Fruit fly (Drosophila melanogaster): ENCODE measurements around the gene Atxn7.

Atxn7 gene

dm6 chr2L:2394872-2395271 is 19.2 kb downstream of the Atxn7 start (continued):
- TF ChIP-seq CG6765 (GFP tag; optimal IDR thresholded peaks at IDR 0.05) (no peak), tll (GFP tag; optimal IDR thresholded peaks at IDR 0.05) (no peak), Atf6 (GFP tag; IDR thresholded peaks at IDR 0.05) (no peak), CG18619 (GFP tag; optimal IDR thresholded peaks at IDR 0.05) (no peak), CG16779 (GFP tag; IDR thresholded peaks at IDR 0.05) (no peak), fu2 (GFP tag; optimal IDR thresholded peaks at IDR 0.05) (no peak), dmrt99B (tag; optimal IDR thresholded peaks at IDR 0.05) (peak; percentile 38), da (GFP tag; optimal IDR thresholded peaks at IDR 0.05) (no peak), E2f2 (GFP tag; IDR thresholded peaks at IDR 0.05) (no peak), Elba2 (GFP tag; optimal IDR thresholded peaks at IDR 0.05) (no peak), HHEX (GFP tag; optimal IDR thresholded peaks at IDR 0.05) (no peak), Ssrp (tag; optimal IDR thresholded peaks at IDR 0.05) (no peak), p53 (GFP tag; optimal IDR thresholded peaks at IDR 0.05) (no peak), CG6689 (GFP tag; IDR thresholded peaks at IDR 0.05) (0 out of 2 replicates have a peak, but pooled peaks have one; percentile 14), CG2889 (GFP tag; IDR thresholded peaks at IDR 0.05) (no peak), CG15269 (tag; optimal IDR thresholded peaks at IDR 0.05) (peak; percentile 3), bigmax (GFP tag; optimal IDR thresholded peaks at IDR 0.05) (no peak), CG31224 (GFP tag; IDR thresholded peaks at IDR 0.05) (no peak), vvl (GFP tag; IDR thresholded peaks at IDR 0.05) (peak; percentile 27; the same call in 1 of the 2 replicates), Sry-δ (GFP tag; optimal IDR thresholded peaks at IDR 0.05) (no peak), zen2 (GFP tag; IDR thresholded peaks at IDR 0.05; ENCODE audit: partially characterized antibody) (no peak), tin (GFP tag; optimal IDR thresholded peaks at IDR 0.05) (no peak), CG15514 (GFP tag; optimal IDR thresholded peaks at IDR 0.05) (no peak), CG8765 (GFP tag; IDR thresholded peaks at IDR 0.05) (no peak), ind (GFP tag; optimal IDR thresholded peaks at IDR 0.05) (no peak), CG6254 (GFP tag; optimal IDR thresholded peaks at IDR 0.05) (no peak), CG18764 (GFP tag; optimal IDR thresholded peaks at IDR 0.05) (no peak), Dek (tag; optimal IDR thresholded peaks at IDR 0.05) (no peak), NC2α (GFP tag; optimal IDR thresholded peaks at IDR 0.05) (no peak), Nf-YA (GFP tag; IDR thresholded peaks at IDR 0.05) (no peak), fd102C (GFP tag; optimal IDR thresholded peaks at IDR 0.05) (no peak), CG7839 (tag; optimal IDR thresholded peaks at IDR 0.05) (peak; percentile 8), hb (GFP tag; IDR thresholded peaks at IDR 0.05; ENCODE audit: partially characterized antibody) (no peak), ro (GFP tag; IDR thresholded peaks at IDR 0.05) (no peak), CG6813 (GFP tag; optimal IDR thresholded peaks at IDR 0.05) (no peak), tna (GFP tag; IDR thresholded peaks at IDR 0.05; ENCODE audit: partially characterized antibody) (no peak), ham (GFP tag; IDR thresholded peaks at IDR 0.05) (no peak), nom (GFP tag; optimal IDR thresholded peaks at IDR 0.05) (no peak), CG4854 (GFP tag; optimal IDR thresholded peaks at IDR 0.05) (no peak), H15 (GFP tag; IDR thresholded peaks at IDR 0.05) (no peak), mam (GFP tag; optimal IDR thresholded peaks at IDR 0.05) (no peak), CG31441 (GFP tag; IDR thresholded peaks at IDR 0.05) (no peak), CG14667 (GFP tag; IDR thresholded peaks at IDR 0.05) (no peak), Bdp1 (GFP tag; optimal IDR thresholded peaks at IDR 0.05) (no peak), Xrp1 (GFP tag; IDR thresholded peaks at IDR 0.05) (0 out of 2 replicates have a peak, but pooled peaks have one; percentile 9), pnt (GFP tag; optimal IDR thresholded peaks at IDR 0.05) (no peak), Sox100B (GFP tag; optimal IDR thresholded peaks at IDR 0.05) (no peak), HLH54F (GFP tag; optimal IDR thresholded peaks at IDR 0.05) (no peak), Dbx (GFP tag; IDR thresholded peaks at IDR 0.05) (no peak), CG17328 (GFP tag; IDR thresholded peaks at IDR 0.05) (peak; percentile 45; the same call in 1 of the 2 replicates), CG17359 (tag; optimal IDR thresholded peaks at IDR 0.05) (peak; percentile 7), gem (tag; optimal IDR thresholded peaks at IDR 0.05) (peak; percentile 40)

All from whole organism, embryonic.